Worm (Caenorhabditis elegans) whole organism, late embryonic: ENCODE data around the gene F14E5.8.

Experiments
- T23F11.4 ChIP-seq: fragments of 200-800 bp; sonication (Bioruptor generic); optimal IDR thresholded peaks from 2 replicates; lab custom pipeline; 2018; ENCODE audit warnings: mild to moderate bottlenecking, missing genetic modification characterization, missing compliant biosample characterization
- ama-1 ChIP-seq: fragments of 150-350 bp; optimal IDR thresholded peaks from 2 replicates; lab custom pipeline; 2014
- ceh-31 ChIP-seq: sonication (generic microtip); optimal IDR thresholded peaks from 2 replicates; lab custom pipeline; 2016; ENCODE audit warnings: missing genetic modification characterization, missing compliant biosample characterization
- lin-11 ChIP-seq: fragments of 200-800 bp; sonication (Bioruptor generic); optimal IDR thresholded peaks from 2 replicates; lab custom pipeline; 2018; ENCODE audit warnings: mild to moderate bottlenecking, missing genetic modification characterization, missing compliant biosample characterization
- unc-55 ChIP-seq: sonication (generic microtip); optimal IDR thresholded peaks from 2 replicates; lab custom pipeline; 2017; ENCODE audit warnings: missing biosample characterization, missing genetic modification reagents, missing genetic modification characterization

DNA sequence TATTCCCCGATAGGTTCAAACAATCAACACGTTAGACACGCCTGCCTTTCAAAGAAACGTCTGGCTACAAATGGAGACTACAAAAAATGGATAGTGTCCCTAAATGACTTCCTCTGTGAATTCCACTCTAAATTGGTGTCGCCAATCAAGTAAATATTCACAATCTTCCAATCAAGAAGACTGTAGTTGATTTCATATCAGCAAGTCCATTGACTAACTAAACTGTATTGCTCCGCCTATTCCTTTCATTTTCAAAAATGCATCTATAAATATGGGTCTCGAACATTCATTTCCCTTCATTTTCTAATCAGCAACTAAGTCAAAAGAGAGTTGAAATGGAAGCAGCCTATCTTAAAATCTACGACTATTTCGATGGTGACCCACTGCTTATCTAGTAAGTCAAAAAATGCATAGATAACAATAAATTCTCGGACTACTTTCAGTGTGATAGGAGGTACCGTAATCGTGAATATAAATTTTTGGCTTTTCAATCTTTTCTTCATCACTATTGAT is 31.8 kb upstream of the F14E5.8 start, which contains the start of gene drd-1:
- TF ChIP-seq unc-55 (GFP tag; lab: Kevin White, UChicago) (no peak), T23F11.4 (GFP tag; lab: Kevin White, UChicago) (no peak), ama-1 (lab: Kevin White, UChicago) (no peak), lin-11 (tag; lab: Kevin White, UChicago) (no peak), ceh-31 (tag; lab: Kevin White, UChicago) (no peak)
